Worm (Caenorhabditis elegans): ENCODE measurements around the gene T24B8.4.

T24B8.4 gene

DNA sequence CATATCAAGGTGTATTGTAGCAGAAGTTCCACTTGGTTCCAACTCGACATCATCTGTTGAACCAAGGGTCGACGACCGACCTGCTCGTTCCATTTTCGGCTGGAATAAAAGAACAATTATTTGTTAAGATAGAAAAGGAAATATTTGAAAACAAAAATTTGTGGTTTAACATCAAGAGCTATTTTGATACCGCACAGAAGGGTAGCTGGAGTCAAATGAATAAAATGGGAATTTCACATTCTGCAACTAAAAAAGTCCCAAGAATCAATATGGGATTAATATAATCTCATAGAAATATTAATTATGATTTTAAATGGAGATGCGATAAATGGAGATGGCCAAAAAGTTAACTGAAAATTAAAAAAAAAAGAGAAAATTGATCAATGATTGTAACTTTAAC lies 27.9 kb upstream of the T24B8.4 start, which contains the start of gene clh-5:
TSS of gene clh-5 (minus strand) at position 101 of the 400 bp plus-strand sequence.
- TF ChIP-seq unc-62 (GFP tag; optimal IDR thresholded peaks at IDR 0.05) (no peak), elt-1 (tag; optimal IDR thresholded peaks at IDR 0.05) (no peak), pqm-1 (tag; optimal IDR thresholded peaks at IDR 0.05) (no peak), lsy-12 (tag; optimal IDR thresholded peaks at IDR 0.05) (no peak), R02D3.7 (tag; optimal IDR thresholded peaks at IDR 0.05) (no peak)

DNA sequence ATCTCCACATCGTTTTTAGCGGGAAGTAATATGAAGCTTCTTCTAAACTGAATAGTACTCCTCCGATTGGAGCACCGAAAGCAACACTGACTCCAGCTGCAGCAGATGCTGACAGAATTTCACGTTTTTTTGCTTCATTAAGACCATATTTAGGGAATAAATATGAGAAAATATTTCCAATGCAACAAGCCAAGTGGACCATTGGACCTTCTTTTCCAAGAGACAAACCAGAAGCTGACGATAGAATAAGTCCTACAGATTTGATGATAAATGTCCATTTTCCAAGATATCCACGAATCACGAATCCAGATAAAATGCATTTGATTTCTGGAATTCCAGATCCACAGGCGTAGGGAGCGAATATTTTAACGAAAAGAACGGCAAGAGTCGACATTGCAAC lies 26.7 kb upstream of the T24B8.4 start:
- TF ChIP-seq egl-5 (tag; optimal IDR thresholded peaks at IDR 0.05) = no peak
- TF ChIP-seq lin-15B (tag; optimal IDR thresholded peaks at IDR 0.05) = no peak
- no peak for TF ChIP-seq R02D3.7 (tag; optimal IDR thresholded peaks at IDR 0.05)
- TF ChIP-seq nhr-67 (tag; optimal IDR thresholded peaks at IDR 0.05) = no peak
- TF ChIP-seq fkh-2 (tag; optimal IDR thresholded peaks at IDR 0.05) = no peak
- no peak for TF ChIP-seq tbx-2 (tag; optimal IDR thresholded peaks at IDR 0.05)
- TF ChIP-seq nhr-77 (tag; optimal IDR thresholded peaks at IDR 0.05) = no peak

DNA sequence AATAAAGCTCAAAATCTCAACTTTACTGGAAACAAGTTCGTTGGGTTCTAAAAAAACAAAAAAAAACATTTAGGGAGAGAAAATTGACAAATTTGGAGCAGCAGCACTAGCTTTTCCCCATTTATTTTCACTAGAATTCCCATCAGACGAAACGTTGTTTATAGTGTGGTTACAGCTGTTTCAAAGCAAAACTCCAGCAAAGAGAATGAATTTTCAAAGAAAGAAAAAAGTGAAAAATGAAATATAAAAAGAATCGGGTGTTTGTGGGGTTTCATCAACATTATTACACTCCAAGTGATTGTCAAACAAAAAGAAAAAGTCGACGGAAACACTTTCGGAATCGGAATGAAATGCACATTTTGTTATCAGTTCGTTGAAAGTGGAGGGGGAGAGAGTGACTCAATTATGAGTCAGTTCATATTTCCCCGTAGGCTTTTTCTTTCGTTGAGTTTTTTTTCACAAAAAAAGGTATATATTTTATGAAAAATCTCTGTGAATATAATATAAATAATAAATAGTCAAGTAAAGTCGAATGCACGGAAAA lies 23.7 kb upstream of the T24B8.4 start:
- no peak for TF ChIP-seq ama-1 (optimal IDR thresholded peaks at IDR 0.05)
- no peak for TF ChIP-seq R02D3.7 (tag; optimal IDR thresholded peaks at IDR 0.05)
- no peak for TF ChIP-seq fkh-10 (GFP tag; optimal IDR thresholded peaks at IDR 0.05)
- peak; percentile 52 for TF ChIP-seq pqm-1 (tag; optimal IDR thresholded peaks at IDR 0.05)
- TF ChIP-seq elt-2 (tag; optimal IDR thresholded peaks at IDR 0.05) = peak; percentile 49
- TF ChIP-seq nhr-76 (tag; optimal IDR thresholded peaks at IDR 0.05) = no peak
- TF ChIP-seq pha-4 (tag; optimal IDR thresholded peaks at IDR 0.05) = peak; percentile 27

DNA sequence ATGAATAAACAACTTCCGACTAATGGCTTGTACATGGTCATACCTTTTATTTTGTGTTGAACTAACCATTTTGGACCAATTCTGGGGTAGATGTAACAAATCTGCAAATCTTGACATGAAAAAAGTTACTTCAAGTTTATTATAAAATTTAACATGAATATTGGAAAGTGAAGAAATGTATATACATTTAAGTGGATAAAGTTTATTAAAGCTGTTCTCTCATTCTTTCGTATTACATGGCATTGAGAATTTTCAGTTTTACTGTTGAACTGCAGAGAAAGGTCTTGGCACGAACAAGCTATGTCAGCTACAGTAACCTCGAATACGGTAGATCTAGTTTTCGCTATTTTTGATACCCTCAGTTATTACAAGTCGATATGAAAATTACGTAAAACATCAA lies 22.9 kb upstream of the T24B8.4 start, which contains the start of gene C07H4.1:
TSS of gene C07H4.1 (minus strand) at position 101 of the 400 bp plus-strand sequence.
- TF ChIP-seq pha-4 (tag; optimal IDR thresholded peaks at IDR 0.05) = no peak
- TF ChIP-seq fkh-10 (GFP tag; optimal IDR thresholded peaks at IDR 0.05) = no peak

DNA sequence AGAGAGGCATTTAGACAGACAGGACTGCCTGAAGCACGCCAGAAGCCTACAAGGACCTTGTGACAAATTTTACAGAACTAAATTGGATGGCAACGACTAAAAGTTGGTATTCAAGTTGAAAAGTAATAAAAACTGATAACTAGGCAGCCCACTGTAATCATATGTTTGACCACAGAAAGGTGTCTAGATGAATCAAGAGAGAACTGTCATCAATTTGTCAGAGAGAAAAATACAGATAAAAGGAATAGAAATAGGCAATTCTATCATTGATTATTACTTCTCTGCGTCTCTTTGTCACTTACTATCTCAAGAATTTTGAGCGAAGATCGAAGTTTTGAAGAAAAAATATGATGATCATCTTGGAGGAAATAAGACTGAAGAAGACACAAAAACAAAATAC lies 22.3 kb upstream of the T24B8.4 start:
- TF ChIP-seq nfya-1 (tag; optimal IDR thresholded peaks at IDR 0.05; ENCODE audit: insufficient read depth) = no peak
- no peak for TF ChIP-seq pha-4 (tag; optimal IDR thresholded peaks at IDR 0.05)
- no peak for TF ChIP-seq nhr-25 (tag; optimal IDR thresholded peaks at IDR 0.05)
- peak; percentile 34 for TF ChIP-seq ceh-28 (tag; optimal IDR thresholded peaks at IDR 0.05)
- peak; percentile 57 for TF ChIP-seq elt-2 (tag; optimal IDR thresholded peaks at IDR 0.05)
- no peak for TF ChIP-seq ztf-11 (tag; optimal IDR thresholded peaks at IDR 0.05)
- TF ChIP-seq nhr-43 (tag; optimal IDR thresholded peaks at IDR 0.05; ENCODE audit: poor library complexity, severe bottlenecking) = no peak
- TF ChIP-seq ceh-82 (tag; optimal IDR thresholded peaks at IDR 0.05) = no peak
- no peak for TF ChIP-seq elt-1 (tag; optimal IDR thresholded peaks at IDR 0.05)
- TF ChIP-seq pqm-1 (tag; optimal IDR thresholded peaks at IDR 0.05) = peak; percentile 67
- TF ChIP-seq unc-62 (GFP tag; optimal IDR thresholded peaks at IDR 0.05) = no peak
- no peak for TF ChIP-seq nhr-11 (tag; optimal IDR thresholded peaks at IDR 0.05)

DNA sequence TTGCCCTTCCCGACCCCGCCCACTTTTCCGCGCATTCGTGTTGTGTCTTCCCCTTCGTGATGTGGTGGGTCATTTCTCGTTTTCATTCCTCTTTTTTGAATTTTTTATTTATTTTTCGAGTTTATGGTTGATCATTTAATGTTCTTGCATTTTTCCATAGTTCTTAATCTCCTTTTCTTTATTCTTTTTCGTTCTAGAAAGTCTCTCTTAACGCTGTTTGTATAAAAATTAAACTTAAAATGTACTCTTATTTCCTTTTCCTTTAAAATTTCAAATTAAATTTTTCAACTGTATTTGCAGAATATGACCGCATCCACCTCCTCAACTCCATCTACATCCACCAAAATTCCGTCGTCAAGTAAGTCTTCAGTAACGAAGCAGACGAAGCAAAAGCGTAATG lies 15.7 kb upstream of the T24B8.4 start, which contains the start of gene hlh-3:
TSS of gene hlh-3 (plus strand) at position 301 of the 400 bp plus-strand sequence.
- TF ChIP-seq zag-1 (tag; optimal IDR thresholded peaks at IDR 0.05) (no peak), nhr-76 (tag; optimal IDR thresholded peaks at IDR 0.05) (no peak), nfya-1 (tag; optimal IDR thresholded peaks at IDR 0.05; ENCODE audit: insufficient read depth) (no peak), ceh-9 (tag; optimal IDR thresholded peaks at IDR 0.05) (no peak), elt-3 (tag; optimal IDR thresholded peaks at IDR 0.05) (no peak), skn-1 (tag; optimal IDR thresholded peaks at IDR 0.05) (no peak), nhr-77 (tag; optimal IDR thresholded peaks at IDR 0.05) (no peak), pqm-1 (tag; optimal IDR thresholded peaks at IDR 0.05) (no peak), mdl-1 (tag; optimal IDR thresholded peaks at IDR 0.05) (no peak), nhr-67 (tag; optimal IDR thresholded peaks at IDR 0.05) (no peak), ztf-11 (tag; optimal IDR thresholded peaks at IDR 0.05) (no peak), lsy-12 (tag; optimal IDR thresholded peaks at IDR 0.05) (no peak), fos-1 (tag; optimal IDR thresholded peaks at IDR 0.05) (no peak), lin-15B (tag; optimal IDR thresholded peaks at IDR 0.05) (no peak), nhr-28 (tag; optimal IDR thresholded peaks at IDR 0.05) (no peak), ama-1 (optimal IDR thresholded peaks at IDR 0.05) (no peak), sea-2 (GFP tag; optimal IDR thresholded peaks at IDR 0.05) (no peak), nhr-11 (tag; optimal IDR thresholded peaks at IDR 0.05) (no peak), unc-39 (tag; optimal IDR thresholded peaks at IDR 0.05) (no peak), ceh-28 (tag; optimal IDR thresholded peaks at IDR 0.05) (no peak)

Measured in whole organism, L3 larva.